Fruit fly (Drosophila melanogaster) whole organism, embryonic: ENCODE results near the gene cindr.

Source experiments
- Ada2b ChIP-seq: fragments of 200-800 bp; sonication (Bioruptor generic); IDR thresholded peaks from 2 replicates; pipeline ENCODE4 v1.3.6; 2022; ENCODE audit warnings: missing biosample characterization, missing genetic modification characterization
- Atf-2 ChIP-seq: fragments of 200-800 bp; sonication (Bioruptor generic); optimal IDR thresholded peaks from 2 replicates; lab custom pipeline; 2016; ENCODE audit warnings: missing biosample characterization, missing genetic modification characterization
- BtbVII ChIP-seq: fragments of 200-800 bp; sonication (Bioruptor generic); optimal IDR thresholded peaks from 3 replicates; lab custom pipeline; 2017; ENCODE audit warnings: missing biosample characterization, mild to moderate bottlenecking, missing genetic modification characterization
- CG10267 ChIP-seq: fragments of 200-800 bp; sonication (Bioruptor generic); optimal IDR thresholded peaks from 2 replicates; lab custom pipeline; 2018; ENCODE audit warnings: missing biosample characterization, mild to moderate bottlenecking, missing genetic modification characterization, moderate library complexity
- CG10431 ChIP-seq: fragments of 200-800 bp; sonication (Bioruptor generic); optimal IDR thresholded peaks from 3 replicates; lab custom pipeline; 2018; ENCODE audit warnings: missing biosample characterization, mild to moderate bottlenecking, missing genetic modification characterization
- CG11085 ChIP-seq: fragments of 200-800 bp; sonication (Bioruptor generic); IDR thresholded peaks from 2 replicates; pipeline ENCODE4 v1.3.6; 2022; ENCODE audit warnings: missing biosample characterization, missing genetic modification characterization
- CG11247 ChIP-seq: fragments of 200-800 bp; sonication (Bioruptor generic); IDR thresholded peaks from 2 replicates; pipeline ENCODE4 v1.3.6; 2022; ENCODE audit warnings: missing biosample characterization, missing genetic modification characterization
- CG11695 ChIP-seq: fragments of 200-800 bp; sonication (Bioruptor generic); IDR thresholded peaks from 3 replicates; pipeline ENCODE4 v1.3.6; 2022; ENCODE audit warnings: missing biosample characterization, missing genetic modification characterization
- CG12391 ChIP-seq: fragments of 200-800 bp; sonication (Bioruptor generic); optimal IDR thresholded peaks from 3 replicates; lab custom pipeline; 2018; ENCODE audit warnings: missing biosample characterization, mild to moderate bottlenecking, missing genetic modification characterization, moderate library complexity
- CG13624 ChIP-seq: fragments of 200-800 bp; sonication (Bioruptor generic); optimal IDR thresholded peaks from 2 replicates; lab custom pipeline; 2016; ENCODE audit warnings: missing biosample characterization, missing genetic modification characterization
- CG14965 ChIP-seq: fragments of 200-800 bp; sonication (Bioruptor generic); optimal IDR thresholded peaks from 2 replicates; lab custom pipeline; 2016; ENCODE audit warnings: missing biosample characterization, missing genetic modification characterization, borderline replicate concordance
- CG17186 ChIP-seq: fragments of 200-800 bp; sonication (Bioruptor generic); optimal IDR thresholded peaks from 3 replicates; lab custom pipeline; 2017; ENCODE audit warnings: missing biosample characterization, missing genetic modification reagents, missing genetic modification characterization
- CG17568 ChIP-seq: fragments of 200-800 bp; sonication (Bioruptor generic); optimal IDR thresholded peaks from 2 replicates; lab custom pipeline; 2018; ENCODE audit warnings: missing biosample characterization, mild to moderate bottlenecking, missing genetic modification characterization, moderate library complexity
- CG3726 ChIP-seq: fragments of 200-800 bp; sonication (Bioruptor generic); IDR thresholded peaks from 3 replicates; pipeline ENCODE4, ENCODE4 v1.3.6; 2022; ENCODE audit warnings: missing biosample characterization, missing genetic modification characterization
- CG42726 ChIP-seq: fragments of 200-800 bp; sonication (Bioruptor generic); IDR thresholded peaks from 2 replicates; pipeline ENCODE4 v1.3.6; 2022; ENCODE audit warnings: missing biosample characterization, missing genetic modification characterization; ENCODE audit not compliant: partially characterized antibody
- CG43689 ChIP-seq: fragments of 200-800 bp; sonication (Bioruptor generic); IDR thresholded peaks from 2 replicates; pipeline ENCODE4 v1.3.6; 2022; ENCODE audit warnings: missing biosample characterization, missing genetic modification characterization
- CG5180 ChIP-seq: fragments of 200-800 bp; sonication (Bioruptor generic); optimal IDR thresholded peaks from 3 replicates; lab custom pipeline; 2017; ENCODE audit warnings: missing biosample characterization, missing genetic modification characterization, mild to moderate bottlenecking, moderate library complexity, missing genetic modification reagents
- CG6791 ChIP-seq: fragments of 200-800 bp; sonication (Bioruptor generic); IDR thresholded peaks from 3 replicates; pipeline ENCODE4 v1.3.6; 2022; ENCODE audit warnings: missing biosample characterization, missing genetic modification characterization; ENCODE audit not compliant: partially characterized antibody
- CG7963 ChIP-seq: fragments of 200-800 bp; sonication (Bioruptor generic); IDR thresholded peaks from 3 replicates; pipeline ENCODE4 v1.3.6; 2022; ENCODE audit warnings: missing biosample characterization, missing genetic modification characterization; ENCODE audit not compliant: partially characterized antibody
- CG8290 ChIP-seq, 3 experiments: fragments of 200-800 bp; sonication (Bioruptor generic); optimal IDR thresholded peaks; 2 replicates each; lab custom pipeline; 2016 to 2019; ENCODE audit warnings: missing biosample characterization in 3 of 3, missing genetic modification characterization in 3 of 3, mild to moderate bottlenecking in 2 of 3, moderate library complexity in 1 of 3
- CG8359 ChIP-seq: fragments of 200-800 bp; sonication (Bioruptor generic); optimal IDR thresholded peaks from 2 replicates; lab custom pipeline; 2017; ENCODE audit warnings: missing biosample characterization, mild to moderate bottlenecking, missing genetic modification characterization, borderline replicate concordance
- CG8388 ChIP-seq: fragments of 200-800 bp; sonication (Bioruptor generic); optimal IDR thresholded peaks from 2 replicates; lab custom pipeline; 2019; ENCODE audit warnings: missing biosample characterization, mild to moderate bottlenecking, missing genetic modification characterization, moderate library complexity
- CG8478 ChIP-seq: fragments of >200 bp; optimal IDR thresholded peaks from 2 replicates; lab custom pipeline; 2018
- CG9437 ChIP-seq: fragments of 200-800 bp; sonication (Bioruptor generic); optimal IDR thresholded peaks from 2 replicates; lab custom pipeline; 2018; ENCODE audit warnings: missing biosample characterization, mild to moderate bottlenecking, missing genetic modification characterization
- CG9817 ChIP-seq: fragments of 200-800 bp; sonication (Bioruptor generic); optimal IDR thresholded peaks from 2 replicates; lab custom pipeline; 2018; ENCODE audit warnings: missing biosample characterization, mild to moderate bottlenecking, missing genetic modification characterization, moderate library complexity
- CHES-1-like ChIP-seq: fragments of 200-800 bp; sonication (Bioruptor generic); optimal IDR thresholded peaks from 2 replicates; lab custom pipeline; 2016; ENCODE audit warnings: missing biosample characterization, missing genetic modification characterization
- D19A ChIP-seq: fragments of 200-800 bp; optimal IDR thresholded peaks from 3 replicates; lab custom pipeline; 2019; ENCODE audit warnings: missing biosample characterization, mild to moderate bottlenecking, missing genetic modification characterization, moderate library complexity
- ERR ChIP-seq: fragments of 200-800 bp; sonication (Bioruptor generic); optimal IDR thresholded peaks from 2 replicates; lab custom pipeline; 2016; ENCODE audit warnings: missing biosample characterization, missing genetic modification characterization
- Eip74EF ChIP-seq, 2 experiments: fragments of 200-800 bp in 1 of 2; fragments of >200 bp in 1 of 2; sonication (Bioruptor generic) in 1 of 2; optimal IDR thresholded peaks; 2 replicates each; lab custom pipeline; 2017 to 2019; ENCODE audit warnings: missing biosample characterization in 2 of 2, missing genetic modification characterization in 2 of 2, mild to moderate bottlenecking in 1 of 2, moderate library complexity in 1 of 2
- H2.0 ChIP-seq: fragments of 200-800 bp; sonication (Bioruptor generic); IDR thresholded peaks from 2 replicates; pipeline ENCODE4 v1.3.6; 2022; ENCODE audit warnings: missing biosample characterization, missing genetic modification characterization
- HLH4C ChIP-seq: fragments of 200-800 bp; sonication (Bioruptor generic); IDR thresholded peaks from 3 replicates; pipeline ENCODE4 v1.3.6; 2022; ENCODE audit warnings: missing biosample characterization, missing genetic modification characterization; ENCODE audit not compliant: partially characterized antibody
- Hsf ChIP-seq: fragments of 200-800 bp; sonication (Bioruptor generic); optimal IDR thresholded peaks from 3 replicates; lab custom pipeline; 2016; ENCODE audit warnings: missing biosample characterization, missing genetic modification characterization
- Mad ChIP-seq: fragments of 200-800 bp; sonication (Bioruptor generic); optimal IDR thresholded peaks from 2 replicates; lab custom pipeline; 2016; ENCODE audit warnings: missing biosample characterization, missing genetic modification characterization
- Scr ChIP-seq: fragments of 200-800 bp; sonication (Bioruptor generic); IDR thresholded peaks from 2 replicates; pipeline ENCODE4 v1.3.6; 2022; ENCODE audit warnings: missing biosample characterization, missing genetic modification characterization; ENCODE audit not compliant: partially characterized antibody
- Side ChIP-seq: fragments of 200-800 bp; sonication (Bioruptor generic); optimal IDR thresholded peaks from 2 replicates; lab custom pipeline; 2016; ENCODE audit warnings: missing biosample characterization, missing genetic modification characterization
- Tbp ChIP-seq: fragments of >200 bp; optimal IDR thresholded peaks from 2 replicates; lab custom pipeline; 2018; ENCODE audit warnings: missing biosample characterization, missing genetic modification characterization
- chm ChIP-seq: fragments of 200-800 bp; sonication (Bioruptor generic); IDR thresholded peaks from 2 replicates; pipeline ENCODE4 v1.3.6; 2022; ENCODE audit warnings: missing biosample characterization, missing genetic modification characterization
- esg ChIP-seq: fragments of 200-800 bp; sonication (Bioruptor generic); conservative IDR thresholded peaks from 2 replicates; pipeline ENCODE4 v1.3.6; 2022; ENCODE audit warnings: missing biosample characterization, missing genetic modification characterization
- fd64A ChIP-seq: fragments of 200-800 bp; sonication (Bioruptor generic); optimal IDR thresholded peaks from 3 replicates; lab custom pipeline; 2018; ENCODE audit warnings: missing biosample characterization, mild to moderate bottlenecking, missing genetic modification characterization
- gt ChIP-seq: fragments of 200-800 bp; sonication (Bioruptor generic); IDR thresholded peaks from 2 replicates; pipeline ENCODE4 v1.3.6; 2022; ENCODE audit warnings: missing biosample characterization, missing genetic modification characterization
- jing ChIP-seq: fragments of 200-800 bp; sonication (Bioruptor generic); optimal IDR thresholded peaks from 2 replicates; lab custom pipeline; 2018; ENCODE audit warnings: missing biosample characterization, mild to moderate bottlenecking, missing genetic modification characterization
- knrl ChIP-seq: fragments of 200-800 bp; sonication (Bioruptor generic); IDR thresholded peaks from 3 replicates; pipeline ENCODE4 v1.3.6; 2022; ENCODE audit warnings: missing biosample characterization, missing genetic modification characterization; ENCODE audit not compliant: partially characterized antibody
- org-1 ChIP-seq: fragments of 200-800 bp; sonication (Bioruptor generic); optimal IDR thresholded peaks from 2 replicates; lab custom pipeline; 2017; ENCODE audit warnings: missing biosample characterization, missing genetic modification characterization
- run ChIP-seq: fragments of 200-800 bp; sonication (Bioruptor generic); optimal IDR thresholded peaks from 3 replicates; lab custom pipeline; 2018; ENCODE audit warnings: missing biosample characterization, mild to moderate bottlenecking, missing genetic modification characterization
- slp2 ChIP-seq: fragments of 200-800 bp; sonication (Bioruptor generic); optimal IDR thresholded peaks from 2 replicates; lab custom pipeline; 2016; ENCODE audit warnings: missing biosample characterization, missing genetic modification characterization
- sna ChIP-seq: fragments of 200-800 bp; sonication (Bioruptor generic); IDR thresholded peaks from 2 replicates; pipeline ENCODE4 v1.3.6; 2022; ENCODE audit warnings: missing biosample characterization, missing genetic modification characterization; ENCODE audit not compliant: partially characterized antibody
- toy ChIP-seq: fragments of 200-800 bp; sonication (Bioruptor generic); IDR thresholded peaks from 2 replicates; pipeline ENCODE4 v1.3.6; 2022; ENCODE audit warnings: missing biosample characterization, missing genetic modification characterization
- wek ChIP-seq: fragments of 200-800 bp; sonication (Bioruptor generic); optimal IDR thresholded peaks from 3 replicates; lab custom pipeline; 2018; ENCODE audit warnings: missing biosample characterization, mild to moderate bottlenecking, missing genetic modification characterization, moderate library complexity
- yki ChIP-seq: fragments of >200 bp; optimal IDR thresholded peaks from 3 replicates; lab custom pipeline; 2018

The cindr gene

dm6 chr3R:30781661-30782120 is 26.7 kb upstream of the cindr start (continued):
- peak; percentile 87 for TF ChIP-seq CG8478 (lab: Kevin White, UChicago)
- peak; percentile 96 for TF ChIP-seq H2.0 (GFP tag; lab: Robert Waterston, UW)
- TF ChIP-seq Eip74EF (GFP tag; optimal IDR thresholded peaks at IDR 0.05; lab: Kevin White, UChicago): peak in 1 of 2 experiments; percentile 76
- peak; percentile 92 for TF ChIP-seq CHES-1-like (GFP tag; lab: Kevin White, UChicago)
- peak; percentile 74 for TF ChIP-seq CG5180
- peak; percentile 85 for TF ChIP-seq jing
- peak; percentile 95 for TF ChIP-seq CG13624 (GFP tag; lab: Kevin White, UChicago)
- TF ChIP-seq run (tag; lab: Kevin White, UChicago): peak; percentile 78
- TF ChIP-seq fd64A (GFP tag; lab: Kevin White, UChicago): peak; percentile 71
- peak; percentile 89 for TF ChIP-seq CG3726 (GFP tag; lab: Robert Waterston, UW)
- TF ChIP-seq CG11695 (GFP tag; lab: Robert Waterston, UW): peak; percentile 94
- TF ChIP-seq CG7963: no peak
- peak; percentile 92 for TF ChIP-seq CG12391 (tag; lab: Kevin White, UChicago)
- TF ChIP-seq CG43689: peak; percentile 83
- TF ChIP-seq CG6791 (GFP tag; lab: Robert Waterston, UW): no peak
- peak; percentile 76 for TF ChIP-seq esg (GFP tag; lab: Robert Waterston, UW)
- peak; percentile 96 for TF ChIP-seq Ada2b (GFP tag; lab: Robert Waterston, UW)
- peak; percentile 83 for TF ChIP-seq toy (GFP tag; lab: Robert Waterston, UW)
- TF ChIP-seq CG10431 (GFP tag; lab: Kevin White, UChicago): peak; percentile 75
- peak; percentile 71 for TF ChIP-seq CG14965 (GFP tag; lab: Kevin White, UChicago)
- TF ChIP-seq D19A (tag; lab: Kevin White, UChicago): peak; percentile 89
- TF ChIP-seq Hsf (GFP tag; lab: Kevin White, UChicago): peak; percentile 97
- TF ChIP-seq knrl (GFP tag; lab: Robert Waterston, UW): no peak; the same call in 2 of the 3 replicates
- no peak for TF ChIP-seq yki (lab: Kevin White, UChicago)
- peak; percentile 79 for TF ChIP-seq CG11085 (GFP tag; lab: Robert Waterston, UW)
- peak; percentile 93 for TF ChIP-seq ERR (GFP tag; lab: Kevin White, UChicago)
- TF ChIP-seq CG8290 (GFP tag; optimal IDR thresholded peaks at IDR 0.05; lab: Kevin White, UChicago): peak; percentile 92
- TF ChIP-seq CG8290 (tag; optimal IDR thresholded peaks at IDR 0.05; lab: Kevin White, UChicago): peak; percentile 77 to 96
- peak; percentile 87 for TF ChIP-seq CG10267 (tag; lab: Kevin White, UChicago)
- peak; percentile 53 for TF ChIP-seq CG17186
- peak; percentile 91 for TF ChIP-seq org-1
- TF ChIP-seq slp2: peak; percentile 85
- peak; percentile 82 for TF ChIP-seq CG8359 (GFP tag; lab: Kevin White, UChicago)
- peak; percentile 95 for TF ChIP-seq CG11247 (GFP tag; lab: Robert Waterston, UW)
- TF ChIP-seq CG9817: peak; percentile 96
- peak; percentile 91 for TF ChIP-seq gt (GFP tag; lab: Robert Waterston, UW)
- peak; percentile 82 for TF ChIP-seq CG9437 (GFP tag; lab: Kevin White, UChicago)
- TF ChIP-seq Atf-2: peak; percentile 91
- peak; percentile 86 for TF ChIP-seq BtbVII
- TF ChIP-seq chm (GFP tag; lab: Robert Waterston, UW): peak; percentile 94
- no peak for TF ChIP-seq Tbp (GFP tag; lab: Kevin White, UChicago)
- peak; percentile 91 for TF ChIP-seq Mad
- peak; percentile 78 for TF ChIP-seq wek (GFP tag; lab: Kevin White, UChicago)
- TF ChIP-seq CG17568 (GFP tag; lab: Kevin White, UChicago): peak; percentile 77
- TF ChIP-seq CG42726 (GFP tag; lab: Robert Waterston, UW): no peak
- TF ChIP-seq HLH4C: no peak
- TF ChIP-seq CG8388: peak; percentile 93
- peak; percentile 31; the same call in 1 of the 2 replicates for TF ChIP-seq Scr (GFP tag; lab: Robert Waterston, UW)
- 0 out of 2 replicates have a peak, but pooled peaks have one; percentile 14 for TF ChIP-seq sna (GFP tag; lab: Robert Waterston, UW)
- peak; percentile 95 for TF ChIP-seq Side (GFP tag; lab: Kevin White, UChicago)
